Fruit fly (Drosophila melanogaster) whole organism, adult: ENCODE results near the gene CG15347.

Experiments
- CG11617 ChIP-seq: fragments of 200-800 bp; sonication (Bioruptor generic); optimal IDR thresholded peaks from 2 replicates; lab custom pipeline; 2017; ENCODE audit warnings: mild to moderate bottlenecking, missing biosample characterization, missing genetic modification reagents, missing genetic modification characterization
- CG12768 ChIP-seq: fragments of 200-800 bp; sonication (Bioruptor generic); optimal IDR thresholded peaks from 2 replicates; lab custom pipeline; 2017; ENCODE audit warnings: missing biosample characterization, missing genetic modification characterization, mild to moderate bottlenecking, moderate library complexity, missing genetic modification reagents
- CG14711 ChIP-seq: fragments of 200-800 bp; sonication (Bioruptor generic); optimal IDR thresholded peaks from 2 replicates; lab custom pipeline; 2018; ENCODE audit warnings: missing biosample characterization, mild to moderate bottlenecking, missing genetic modification characterization, moderate library complexity
- CG1620 ChIP-seq: fragments of 200-800 bp; sonication (Bioruptor generic); optimal IDR thresholded peaks from 2 replicates; lab custom pipeline; 2016; ENCODE audit warnings: missing biosample characterization, missing genetic modification characterization
- CG33017 ChIP-seq: fragments of 200-800 bp; sonication (Bioruptor generic); optimal IDR thresholded peaks from 2 replicates; lab custom pipeline; 2018; ENCODE audit warnings: missing biosample characterization, mild to moderate bottlenecking, missing genetic modification characterization, moderate library complexity
- CG5204 ChIP-seq: fragments of 200-800 bp; sonication (Bioruptor generic); optimal IDR thresholded peaks from 2 replicates; lab custom pipeline; 2016; ENCODE audit warnings: missing biosample characterization, missing genetic modification characterization
- CG7045 ChIP-seq: fragments of 200-800 bp; sonication (Bioruptor generic); optimal IDR thresholded peaks from 2 replicates; lab custom pipeline; 2017; ENCODE audit warnings: missing biosample characterization, mild to moderate bottlenecking, missing genetic modification characterization
- CG7101 ChIP-seq: fragments of 200-800 bp; sonication (Bioruptor generic); optimal IDR thresholded peaks from 2 replicates; lab custom pipeline; 2018; ENCODE audit warnings: missing biosample characterization, mild to moderate bottlenecking, missing genetic modification characterization, moderate library complexity
- Clk ChIP-seq: fragments of 200-800 bp; sonication (Bioruptor generic); optimal IDR thresholded peaks from 2 replicates; lab custom pipeline; 2017; ENCODE audit warnings: missing biosample characterization, missing genetic modification characterization
- Crg-1 ChIP-seq: fragments of 200-800 bp; sonication (Bioruptor generic); optimal IDR thresholded peaks from 2 replicates; lab custom pipeline; 2016; ENCODE audit warnings: missing biosample characterization, missing genetic modification characterization
- Hr96 ChIP-seq: fragments of 200-800 bp; sonication (Bioruptor generic); optimal IDR thresholded peaks from 2 replicates; lab custom pipeline; 2016; ENCODE audit warnings: missing biosample characterization, missing genetic modification characterization
- Mnt ChIP-seq: fragments of 200-800 bp; sonication (Bioruptor generic); optimal IDR thresholded peaks from 2 replicates; lab custom pipeline; 2016; ENCODE audit warnings: missing biosample characterization, mild to moderate bottlenecking, missing genetic modification characterization
- bab1 ChIP-seq: fragments of 200-800 bp; sonication (Bioruptor generic); optimal IDR thresholded peaks from 3 replicates; lab custom pipeline; 2019; ENCODE audit warnings: missing biosample characterization, mild to moderate bottlenecking, missing genetic modification characterization, moderate library complexity
- cic ChIP-seq: fragments of 200-800 bp; sonication (Bioruptor generic); optimal IDR thresholded peaks from 2 replicates; lab custom pipeline; 2017; ENCODE audit warnings: missing biosample characterization, mild to moderate bottlenecking, missing genetic modification characterization, moderate library complexity
- cnc ChIP-seq, 2 experiments: fragments of >200 bp; optimal IDR thresholded peaks; 2 replicates each; lab custom pipeline; 2017
- kay ChIP-seq: fragments of 200-800 bp; sonication (Bioruptor generic); peaks from one replicate; lab custom pipeline; 2016; ENCODE audit warnings: missing biosample characterization, missing genetic modification characterization, borderline replicate concordance
- ovo ChIP-seq: fragments of 200-800 bp; sonication (Bioruptor generic); optimal IDR thresholded peaks from 2 replicates; lab custom pipeline; 2016; ENCODE audit warnings: missing biosample characterization, missing genetic modification characterization
- pad ChIP-seq: fragments of 200-800 bp; sonication (Bioruptor generic); optimal IDR thresholded peaks from 3 replicates; lab custom pipeline; 2017; ENCODE audit warnings: missing biosample characterization, missing genetic modification characterization, mild to moderate bottlenecking, moderate library complexity, missing genetic modification reagents
- tj ChIP-seq: fragments of 200-800 bp; sonication (Bioruptor generic); optimal IDR thresholded peaks from 3 replicates; lab custom pipeline; 2017; ENCODE audit warnings: missing biosample characterization, mild to moderate bottlenecking, missing genetic modification characterization, moderate library complexity
- toe ChIP-seq: fragments of 200-800 bp; sonication (Bioruptor generic); optimal IDR thresholded peaks from 2 replicates; lab custom pipeline; 2016; ENCODE audit warnings: missing biosample characterization, missing genetic modification characterization

CG15347 gene

dm6 chrX:8492849-8493248 is 32.2 kb upstream of the CG15347 start:
- TF ChIP-seq ovo (GFP tag; lab: Kevin White, UChicago) (no peak), Mnt (GFP tag; lab: Kevin White, UChicago) (no peak), CG7101 (tag; lab: Kevin White, UChicago) (peak; percentile 80), CG1620 (GFP tag; lab: Kevin White, UChicago) (peak; percentile 58), CG7045 (GFP tag; lab: Kevin White, UChicago) (peak; percentile 67), cnc (optimal IDR thresholded peaks at IDR 0.05; lab: Kevin White, UChicago) (no peak), CG14711 (tag; lab: Kevin White, UChicago) (peak; percentile 82), CG11617 (GFP tag; lab: Kevin White, UChicago) (peak; percentile 36), Crg-1 (GFP tag; lab: Kevin White, UChicago) (peak; percentile 68), tj (peak; percentile 47), toe (GFP tag; lab: Kevin White, UChicago) (no peak), kay (GFP tag; lab: Kevin White, UChicago) (no peak), CG12768 (GFP tag; lab: Kevin White, UChicago) (no peak), bab1 (GFP tag; lab: Kevin White, UChicago) (peak; percentile 99), Clk (no peak), CG5204 (no peak), Hr96 (GFP tag; lab: Kevin White, UChicago) (no peak), pad (GFP tag; lab: Kevin White, UChicago) (peak; percentile 58), cic (GFP tag; lab: Kevin White, UChicago) (no peak), CG33017 (tag; lab: Kevin White, UChicago) (peak; percentile 22)

- TF ChIP-seq Hr96 (GFP tag; lab: Kevin White, UChicago): no peak
- peak; percentile 31 for TF ChIP-seq CG1620 (GFP tag; lab: Kevin White, UChicago)
- no peak for TF ChIP-seq Clk
- TF ChIP-seq cnc (optimal IDR thresholded peaks at IDR 0.05; lab: Kevin White, UChicago): no peak
- no peak for TF ChIP-seq CG11617 (GFP tag; lab: Kevin White, UChicago)
- no peak for TF ChIP-seq kay (GFP tag; lab: Kevin White, UChicago)
- peak; percentile 95 for TF ChIP-seq bab1 (GFP tag; lab: Kevin White, UChicago)
- TF ChIP-seq CG7045 (GFP tag; lab: Kevin White, UChicago): no peak
- no peak for TF ChIP-seq ovo (GFP tag; lab: Kevin White, UChicago)
Observed at dm6 chrX:8491452-8492046, 30.9 kb upstream of the CG15347 start.

dm6 chrX:8490976-8491345 is 30.3 kb upstream of the CG15347 start:
- TF ChIP-seq Clk (no peak), CG1620 (GFP tag; lab: Kevin White, UChicago) (no peak), CG7045 (GFP tag; lab: Kevin White, UChicago) (no peak), tj (no peak), bab1 (GFP tag; lab: Kevin White, UChicago) (no peak), pad (GFP tag; lab: Kevin White, UChicago) (no peak), toe (GFP tag; lab: Kevin White, UChicago) (no peak), cic (GFP tag; lab: Kevin White, UChicago) (no peak), CG7101 (tag; lab: Kevin White, UChicago) (no peak), Hr96 (GFP tag; lab: Kevin White, UChicago) (no peak), Crg-1 (GFP tag; lab: Kevin White, UChicago) (no peak), Mnt (GFP tag; lab: Kevin White, UChicago) (no peak), CG14711 (tag; lab: Kevin White, UChicago) (no peak), kay (GFP tag; lab: Kevin White, UChicago) (no peak)

- TF ChIP-seq pad (GFP tag; lab: Kevin White, UChicago) (peak; percentile 91), Mnt (GFP tag; lab: Kevin White, UChicago) (peak; percentile 49), ovo (GFP tag; lab: Kevin White, UChicago) (peak; percentile 96), CG12768 (GFP tag; lab: Kevin White, UChicago) (no peak), kay (GFP tag; lab: Kevin White, UChicago) (peak; percentile 5)
Observed at dm6 chrX:8490291-8490975, 29.7 kb upstream of the CG15347 start.

dm6 chrX:8489485-8489970 is 28.8 kb upstream of the CG15347 start, which contains the start of gene otu:
Gene otu, minus strand, starts transcription at chrX:8489535.
- TF ChIP-seq Clk (no peak), ovo (GFP tag; lab: Kevin White, UChicago) (no peak), bab1 (GFP tag; lab: Kevin White, UChicago) (peak; percentile 71), pad (GFP tag; lab: Kevin White, UChicago) (no peak), cnc (optimal IDR thresholded peaks at IDR 0.05; lab: Kevin White, UChicago) (no peak), CG11617 (GFP tag; lab: Kevin White, UChicago) (no peak), Crg-1 (GFP tag; lab: Kevin White, UChicago) (peak; percentile 19)

- no peak for TF ChIP-seq pad (GFP tag; lab: Kevin White, UChicago)
Observed at dm6 chrX:8489048-8489447, 28.4 kb upstream of the CG15347 start, which contains the start of gene CG33181. Gene CG33181, plus strand, starts transcription at chrX:8489348.
